Worm (Caenorhabditis elegans) whole organism, L2 larva: ENCODE measurements around the gene F44E2.8.

Experiments
- alr-1 ChIP-seq: fragments of 150-350 bp; optimal IDR thresholded peaks from 2 replicates; lab custom pipeline; 2014; ENCODE audit warnings: missing biosample characterization, missing genetic modification characterization
- nhr-6 ChIP-seq: fragments of 150-350 bp; optimal IDR thresholded peaks from 2 replicates; lab custom pipeline; 2014; ENCODE audit warnings: missing biosample characterization, missing genetic modification characterization
- sem-4 ChIP-seq: fragments of 150-350 bp; optimal IDR thresholded peaks from 2 replicates; lab custom pipeline; 2014; ENCODE audit warnings: missing biosample characterization, missing genetic modification reagents, missing genetic modification characterization

ce11 chrIII:8873045-8873457 lies 23.4 kb upstream of the F44E2.8 start:
- TF ChIP-seq sem-4 (tag; lab: Kevin White, UChicago) = no peak
- TF ChIP-seq alr-1 (tag; lab: Kevin White, UChicago) = no peak
- TF ChIP-seq nhr-6 (tag; lab: Kevin White, UChicago) = no peak
